Worm (Caenorhabditis elegans) whole organism, young adult: ENCODE results near the gene slc-9B.1.

Source experiments
- K12H6.12 ChIP-seq: fragments of 200-800 bp; sonication (Bioruptor generic); optimal IDR thresholded peaks from 2 replicates; lab custom pipeline; 2018; ENCODE audit warnings: mild to moderate bottlenecking, missing genetic modification characterization, missing compliant biosample characterization
- Y56A3A.18 ChIP-seq: fragments of 200-800 bp; sonication (Bioruptor generic); IDR thresholded peaks from 2 replicates; pipeline ENCODE4 v1.3.6; 2022; ENCODE audit warnings: missing genetic modification reagents, missing genetic modification characterization, missing compliant biosample characterization
- ZK185.1 ChIP-seq: sonication (generic microtip); optimal IDR thresholded peaks from 2 replicates; lab custom pipeline; 2016; ENCODE audit warnings: mild to moderate bottlenecking, missing genetic modification characterization, missing compliant biosample characterization; ENCODE audit not compliant: poor library complexity, severe bottlenecking
- egl-18 ChIP-seq: fragments of 200-800 bp; sonication (Bioruptor generic); IDR thresholded peaks from 2 replicates; pipeline ENCODE4 v1.3.6; 2022; ENCODE audit warnings: missing genetic modification reagents, missing genetic modification characterization, missing compliant biosample characterization
- him-1 ChIP-seq: sonication (generic microtip); optimal IDR thresholded peaks from 2 replicates; lab custom pipeline; 2016; ENCODE audit warnings: missing genotype, missing genetic modification reagents, missing genetic modification characterization, missing compliant biosample characterization
- hmg-1.2 ChIP-seq: fragments of 200-800 bp; sonication (Bioruptor generic); IDR thresholded peaks from 2 replicates; pipeline ENCODE4 v1.3.6; 2022; ENCODE audit warnings: missing genetic modification reagents, missing genetic modification characterization, missing compliant biosample characterization
- madf-6 ChIP-seq: fragments of 200-800 bp; sonication (Bioruptor generic); IDR thresholded peaks from 2 replicates; pipeline ENCODE4 v1.3.6; 2022; ENCODE audit warnings: missing genetic modification reagents, missing genetic modification characterization, missing compliant biosample characterization
- nfya-1 ChIP-seq: sonication (generic microtip); optimal IDR thresholded peaks from 2 replicates; lab custom pipeline; 2017; ENCODE audit warnings: antibody characterized with exemption, missing compliant biosample characterization, missing genetic modification characterization, borderline replicate concordance; ENCODE audit not compliant: insufficient read depth
- snpc-4 ChIP-seq, 5 experiments: fragments of 150-350 bp in 1 of 5; sonication (generic microtip) in 4 of 5; optimal IDR thresholded peaks; 2 replicates each; lab custom pipeline; 2014 to 2018; ENCODE audit warnings: missing genetic modification characterization in 5 of 5, missing biosample characterization in 3 of 5, antibody characterized with exemption in 2 of 5, mild to moderate bottlenecking in 2 of 5, missing compliant biosample characterization in 2 of 5, missing genotype in 2 of 5, moderate library complexity in 2 of 5, missing genetic modification reagents in 1 of 5
- unc-62 ChIP-seq: fragments of 150-350 bp; optimal IDR thresholded peaks from 2 replicates; lab custom pipeline; 2014; ENCODE audit warnings: missing biosample characterization, missing genetic modification reagents, missing genetic modification characterization
- zfh-2 ChIP-seq: fragments of 200-800 bp; sonication (Bioruptor generic); conservative IDR thresholded peaks from 2 replicates; pipeline ENCODE4 v1.3.6; 2022; ENCODE audit warnings: missing genetic modification reagents, missing genetic modification characterization, missing compliant biosample characterization
- ztf-28 ChIP-seq: fragments of 200-800 bp; sonication (Bioruptor generic); IDR thresholded peaks from 2 replicates; pipeline ENCODE4 v1.3.6; 2022; ENCODE audit warnings: missing genetic modification reagents, missing genetic modification characterization, missing compliant biosample characterization

DNA sequence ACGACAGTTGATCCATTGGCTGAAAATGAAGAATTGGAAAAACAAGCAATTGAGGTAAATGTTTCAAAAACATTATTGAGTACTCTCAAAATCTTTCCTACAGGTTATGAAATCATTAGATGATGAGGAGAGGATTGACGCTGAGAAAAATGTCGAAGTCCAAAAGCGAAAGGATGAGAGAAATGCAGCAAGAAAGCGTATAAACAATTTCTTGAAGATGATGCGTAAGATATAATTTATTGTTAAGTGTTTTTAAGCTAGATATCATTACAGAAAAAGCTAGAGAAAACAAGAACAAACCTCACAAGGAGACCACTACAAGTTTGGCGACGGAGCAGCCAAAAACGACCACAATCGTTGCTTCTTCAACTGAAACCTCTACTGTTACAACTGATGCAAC, 40.3 kb downstream of the slc-9B.1 start:
- TF ChIP-seq zfh-2 (GFP tag; lab: Robert Waterston, UW): no peak
- TF ChIP-seq K12H6.12 (tag; lab: Kevin White, UChicago): no peak
- TF ChIP-seq ZK185.1 (tag; lab: Kevin White, UChicago): no peak
- no peak for TF ChIP-seq ztf-28
- no peak for TF ChIP-seq nfya-1 (tag; lab: Kevin White, UChicago)
- no peak for TF ChIP-seq him-1 (tag; lab: Kevin White, UChicago)
- no peak for TF ChIP-seq snpc-4 (GFP tag; optimal IDR thresholded peaks at IDR 0.05; lab: Kevin White, UChicago)
- TF ChIP-seq snpc-4 (tag; optimal IDR thresholded peaks at IDR 0.05; lab: Kevin White, UChicago): no peak
- TF ChIP-seq madf-6 (GFP tag; lab: Robert Waterston, UW): no peak
- TF ChIP-seq Y56A3A.18: no peak
- no peak for TF ChIP-seq unc-62
- no peak for TF ChIP-seq egl-18 (GFP tag; lab: Robert Waterston, UW)
- TF ChIP-seq hmg-1.2 (GFP tag; lab: Robert Waterston, UW): no peak
